Worm (Caenorhabditis elegans): ENCODE results near the gene wht-3.
A peak's percentile ranks its signal among the peaks of the same experiment; 100 is the strongest.

The wht-3 gene

ce11 chrIII:4172210-4172609 is 20.8 kb upstream of the wht-3 start:
- no peak for TF ChIP-seq blmp-1 (tag; optimal IDR thresholded peaks at IDR 0.05)
- no peak for TF ChIP-seq mep-1 (tag; optimal IDR thresholded peaks at IDR 0.05)
- no peak for TF ChIP-seq nhr-28 (tag; optimal IDR thresholded peaks at IDR 0.05)
- TF ChIP-seq lin-32 (GFP tag; optimal IDR thresholded peaks at IDR 0.05) = no peak
- TF ChIP-seq cnd-1 (tag; optimal IDR thresholded peaks at IDR 0.05) = no peak
- no peak for TF ChIP-seq ceh-83 (GFP tag; optimal IDR thresholded peaks at IDR 0.05)
- TF ChIP-seq nhr-237 (tag; optimal IDR thresholded peaks at IDR 0.05) = no peak
- no peak for TF ChIP-seq flh-1 (GFP tag; optimal IDR thresholded peaks at IDR 0.05)
- TF ChIP-seq unc-120 (tag; optimal IDR thresholded peaks at IDR 0.05; ENCODE audit: poor library complexity, severe bottlenecking) = no peak
- no peak for TF ChIP-seq nhr-76 (tag; optimal IDR thresholded peaks at IDR 0.05)
- no peak for TF ChIP-seq hlh-1 (tag; optimal IDR thresholded peaks at IDR 0.05)
- no peak for TF ChIP-seq sem-2 (GFP tag; optimal IDR thresholded peaks at IDR 0.05)
- no peak for TF ChIP-seq nhr-2 (tag; optimal IDR thresholded peaks at IDR 0.05)
- no peak for TF ChIP-seq tbx-8 (GFP tag; optimal IDR thresholded peaks at IDR 0.05)
- no peak for TF ChIP-seq ham-2 (GFP tag; optimal IDR thresholded peaks at IDR 0.05)
- no peak for TF ChIP-seq pha-4 (tag; optimal IDR thresholded peaks at IDR 0.05)
- no peak for TF ChIP-seq lsy-2 (tag; optimal IDR thresholded peaks at IDR 0.05)
- TF ChIP-seq elt-1 (tag; optimal IDR thresholded peaks at IDR 0.05; ENCODE audit: borderline replicate concordance, insufficient read depth) = no peak
- TF ChIP-seq drap-1 (GFP tag; optimal IDR thresholded peaks at IDR 0.05) = no peak

- TF ChIP-seq nhr-28 (tag; optimal IDR thresholded peaks at IDR 0.05) (peak; percentile 73), nhr-76 (tag; optimal IDR thresholded peaks at IDR 0.05) (peak; percentile 73), nhr-237 (tag; optimal IDR thresholded peaks at IDR 0.05) (peak; percentile 53), mep-1 (tag; optimal IDR thresholded peaks at IDR 0.05) (peak; percentile 82), pha-4 (tag; optimal IDR thresholded peaks at IDR 0.05) (peak; percentile 62), nhr-12 (tag; optimal IDR thresholded peaks at IDR 0.05) (peak; percentile 99), sptf-1 (tag; optimal IDR thresholded peaks at IDR 0.05) (peak; percentile 96), lin-32 (GFP tag; optimal IDR thresholded peaks at IDR 0.05) (peak; percentile 89), cnd-1 (tag; optimal IDR thresholded peaks at IDR 0.05) (peak; percentile 94), zip-8 (tag; optimal IDR thresholded peaks at IDR 0.05) (no peak), drap-1 (GFP tag; optimal IDR thresholded peaks at IDR 0.05) (peak; percentile 88), snpc-4 (tag; optimal IDR thresholded peaks at IDR 0.05) (no peak), lin-13 (tag; optimal IDR thresholded peaks at IDR 0.05) (peak; percentile 81), elt-1 (tag; optimal IDR thresholded peaks at IDR 0.05; ENCODE audit: borderline replicate concordance, insufficient read depth) (peak; percentile 75), tbx-8 (GFP tag; optimal IDR thresholded peaks at IDR 0.05) (peak; percentile 81), elt-3 (tag; optimal IDR thresholded peaks at IDR 0.05) (peak; percentile 78), unc-120 (tag; optimal IDR thresholded peaks at IDR 0.05; ENCODE audit: poor library complexity, severe bottlenecking) (peak; percentile 93), ceh-39 (tag; optimal IDR thresholded peaks at IDR 0.05) (peak; percentile 51), ces-1 (GFP tag; optimal IDR thresholded peaks at IDR 0.05) (no peak), ceh-83 (GFP tag; optimal IDR thresholded peaks at IDR 0.05) (peak; percentile 94), M03D4.4 (tag; optimal IDR thresholded peaks at IDR 0.05) (peak; percentile 93), ztf-11 (tag; optimal IDR thresholded peaks at IDR 0.05) (peak; percentile 94), ham-2 (GFP tag; optimal IDR thresholded peaks at IDR 0.05) (peak; percentile 73), lsy-2 (tag; optimal IDR thresholded peaks at IDR 0.05) (peak; percentile 72), mls-2 (tag; optimal IDR thresholded peaks at IDR 0.05) (peak; percentile 94), ceh-43 (GFP tag; optimal IDR thresholded peaks at IDR 0.05) (peak; percentile 92), flh-1 (GFP tag; optimal IDR thresholded peaks at IDR 0.05) (peak; percentile 83), mab-5 (tag; optimal IDR thresholded peaks at IDR 0.05) (peak; percentile 91), unc-39 (tag; optimal IDR thresholded peaks at IDR 0.05) (peak; percentile 71), hlh-1 (tag; optimal IDR thresholded peaks at IDR 0.05) (peak; percentile 85), sem-2 (GFP tag; optimal IDR thresholded peaks at IDR 0.05) (peak; percentile 82), bed-3 (GFP tag; optimal IDR thresholded peaks at IDR 0.05) (peak; percentile 83), nhr-2 (tag; optimal IDR thresholded peaks at IDR 0.05) (peak; percentile 20), unc-62 (GFP tag; optimal IDR thresholded peaks at IDR 0.05) (peak; percentile 7), blmp-1 (tag; optimal IDR thresholded peaks at IDR 0.05) (peak; percentile 73)
Observed at ce11 chrIII:4170903-4171377, 19.5 kb upstream of the wht-3 start, which contains the start of the genes rnf-121 and C16C10.4. TSS of gene rnf-121 (minus strand) at chrIII:4170953. TSS of gene C16C10.4 (plus strand) at chrIII:4171336.

ce11 chrIII:4168665-4169064 is 17.3 kb upstream of the wht-3 start, which contains the start of gene ccdc-55:
TSS of gene ccdc-55 (minus strand) at chrIII:4168765.
- TF ChIP-seq unc-39 (tag; optimal IDR thresholded peaks at IDR 0.05) (no peak), mab-5 (tag; optimal IDR thresholded peaks at IDR 0.05) (no peak), nhr-237 (tag; optimal IDR thresholded peaks at IDR 0.05) (no peak), elt-3 (tag; optimal IDR thresholded peaks at IDR 0.05) (no peak)
